Worm (Caenorhabditis elegans): ENCODE data around the gene clec-61.

clec-61 gene

ce11 chrII:10479348-10479747 lies 11.0 kb downstream of the clec-61 start, which contains the start of gene clec-59:
Gene clec-59, minus strand, starts transcription at chrII:10479448.
- no peak for TF ChIP-seq ZK546.5 (tag; optimal IDR thresholded peaks at IDR 0.05)
- no peak for TF ChIP-seq C34F6.9 (tag; optimal IDR thresholded peaks at IDR 0.05)
- no peak for TF ChIP-seq gmeb-1 (tag; optimal IDR thresholded peaks at IDR 0.05)
- TF ChIP-seq sma-9 (GFP tag; optimal IDR thresholded peaks at IDR 0.05) = no peak
- TF ChIP-seq sma-9 (tag; optimal IDR thresholded peaks at IDR 0.05) = no peak
- TF ChIP-seq ztf-4 (tag; optimal IDR thresholded peaks at IDR 0.05) = no peak
- no peak for TF ChIP-seq ceh-82 (tag; optimal IDR thresholded peaks at IDR 0.05)
- TF ChIP-seq dmd-4 (tag; optimal IDR thresholded peaks at IDR 0.05) = no peak
- TF ChIP-seq F13H6.1 (tag; optimal IDR thresholded peaks at IDR 0.05) = no peak
- no peak for TF ChIP-seq nhr-12 (tag; optimal IDR thresholded peaks at IDR 0.05)
- TF ChIP-seq lsy-2 (tag; optimal IDR thresholded peaks at IDR 0.05) = no peak
- TF ChIP-seq skn-1 (tag; optimal IDR thresholded peaks at IDR 0.05) = no peak
- no peak for TF ChIP-seq crh-2 (tag; optimal IDR thresholded peaks at IDR 0.05)

ce11 chrII:10476959-10477358 lies 13.4 kb downstream of the clec-61 start, which contains the start of gene ZK666.4:
Gene ZK666.4, plus strand, starts transcription at chrII:10477259.
- no peak for TF ChIP-seq gmeb-1 (tag; optimal IDR thresholded peaks at IDR 0.05)
- TF ChIP-seq elt-3 (tag; optimal IDR thresholded peaks at IDR 0.05) = no peak
- TF ChIP-seq lin-13 (GFP tag; optimal IDR thresholded peaks at IDR 0.05) = no peak
- no peak for TF ChIP-seq ztf-1 (GFP tag; conservative IDR thresholded peaks at IDR 0.05)
- TF ChIP-seq nhr-10 (tag; optimal IDR thresholded peaks at IDR 0.05) = no peak
- no peak for TF ChIP-seq dmd-4 (tag; optimal IDR thresholded peaks at IDR 0.05)
- no peak for TF ChIP-seq blmp-1 (tag; optimal IDR thresholded peaks at IDR 0.05; ENCODE audit: insufficient read depth)
- no peak for TF ChIP-seq crh-2 (tag; optimal IDR thresholded peaks at IDR 0.05)
- no peak for TF ChIP-seq sma-3 (GFP tag; optimal IDR thresholded peaks at IDR 0.05)
- no peak for TF ChIP-seq nhr-23 (tag; optimal IDR thresholded peaks at IDR 0.05)
- TF ChIP-seq aly-2 (tag; optimal IDR thresholded peaks at IDR 0.05) = no peak
- no peak for TF ChIP-seq nhr-129 (tag; optimal IDR thresholded peaks at IDR 0.05)
- TF ChIP-seq skn-1 (tag; optimal IDR thresholded peaks at IDR 0.05) = no peak
- TF ChIP-seq nhr-25 (tag; optimal IDR thresholded peaks at IDR 0.05) = no peak
- TF ChIP-seq lin-11 (tag; optimal IDR thresholded peaks at IDR 0.05) = no peak
- no peak for TF ChIP-seq ceh-16 (tag; optimal IDR thresholded peaks at IDR 0.05)
- TF ChIP-seq F13H6.1 (tag; optimal IDR thresholded peaks at IDR 0.05) = no peak
- TF ChIP-seq mdl-1 (tag; optimal IDR thresholded peaks at IDR 0.05) = no peak

- no peak for TF ChIP-seq nhr-129 (tag; optimal IDR thresholded peaks at IDR 0.05)
- no peak for TF ChIP-seq R02D3.7 (tag; optimal IDR thresholded peaks at IDR 0.05)
- TF ChIP-seq crh-2 (tag; optimal IDR thresholded peaks at IDR 0.05) = no peak
- no peak for TF ChIP-seq nhr-77 (tag; optimal IDR thresholded peaks at IDR 0.05)
- TF ChIP-seq nhr-10 (tag; optimal IDR thresholded peaks at IDR 0.05) = no peak
- TF ChIP-seq ama-1 (optimal IDR thresholded peaks at IDR 0.05) = no peak
- TF ChIP-seq dmd-4 (tag; optimal IDR thresholded peaks at IDR 0.05) = no peak
- no peak for TF ChIP-seq peb-1 (tag; optimal IDR thresholded peaks at IDR 0.05)
- no peak for TF ChIP-seq sma-3 (GFP tag; optimal IDR thresholded peaks at IDR 0.05)
- no peak for TF ChIP-seq nhr-237 (tag; optimal IDR thresholded peaks at IDR 0.05)
- TF ChIP-seq nhr-6 (tag; optimal IDR thresholded peaks at IDR 0.05) = no peak
- TF ChIP-seq ceh-16 (tag; optimal IDR thresholded peaks at IDR 0.05) = no peak
These were observed 14.3 kb downstream of the clec-61 start, which contains the start of gene clec-58 for ce11 chrII:10476039-10476438. Gene clec-58, minus strand, starts transcription at chrII:10476139.

- no peak for TF ChIP-seq ceh-16 (tag; optimal IDR thresholded peaks at IDR 0.05)
- TF ChIP-seq alr-1 (tag; optimal IDR thresholded peaks at IDR 0.05) = no peak
- no peak for TF ChIP-seq lin-39 (tag; optimal IDR thresholded peaks at IDR 0.05)
- TF ChIP-seq elt-1 (tag; optimal IDR thresholded peaks at IDR 0.05) = no peak
- no peak for TF ChIP-seq aly-2 (tag; optimal IDR thresholded peaks at IDR 0.05)
- TF ChIP-seq nhr-11 (tag; optimal IDR thresholded peaks at IDR 0.05) = no peak
- no peak for TF ChIP-seq fos-1 (tag; optimal IDR thresholded peaks at IDR 0.05)
- no peak for TF ChIP-seq ZK546.5 (tag; optimal IDR thresholded peaks at IDR 0.05)
- TF ChIP-seq unc-55 (GFP tag; optimal IDR thresholded peaks at IDR 0.05) = no peak
- TF ChIP-seq sma-9 (GFP tag; optimal IDR thresholded peaks at IDR 0.05) = no peak
- TF ChIP-seq sma-9 (tag; optimal IDR thresholded peaks at IDR 0.05) = no peak
- no peak for TF ChIP-seq mdl-1 (tag; optimal IDR thresholded peaks at IDR 0.05)
- no peak for TF ChIP-seq nhr-237 (tag; optimal IDR thresholded peaks at IDR 0.05)
- no peak for TF ChIP-seq ztf-11 (tag; optimal IDR thresholded peaks at IDR 0.05)
- no peak for TF ChIP-seq lin-13 (GFP tag; optimal IDR thresholded peaks at IDR 0.05)
- no peak for TF ChIP-seq Y55F3AM.14 (GFP tag; optimal IDR thresholded peaks at IDR 0.05)
- no peak for TF ChIP-seq elt-3 (tag; optimal IDR thresholded peaks at IDR 0.05)
- TF ChIP-seq nhr-10 (tag; optimal IDR thresholded peaks at IDR 0.05) = no peak
- no peak for TF ChIP-seq blmp-1 (tag; optimal IDR thresholded peaks at IDR 0.05; ENCODE audit: insufficient read depth)
These were observed 18.5 kb downstream of the clec-61 start, which contains the start of gene ZK666.2 for ce11 chrII:10471790-10472189. Gene ZK666.2, minus strand, starts transcription at chrII:10471890.
